Fruit fly (Drosophila melanogaster): Measurements from ENCODE around the gene dj.
A peak's percentile ranks its signal among the peaks of the same experiment; 100 is the strongest.

dj gene

DNA sequence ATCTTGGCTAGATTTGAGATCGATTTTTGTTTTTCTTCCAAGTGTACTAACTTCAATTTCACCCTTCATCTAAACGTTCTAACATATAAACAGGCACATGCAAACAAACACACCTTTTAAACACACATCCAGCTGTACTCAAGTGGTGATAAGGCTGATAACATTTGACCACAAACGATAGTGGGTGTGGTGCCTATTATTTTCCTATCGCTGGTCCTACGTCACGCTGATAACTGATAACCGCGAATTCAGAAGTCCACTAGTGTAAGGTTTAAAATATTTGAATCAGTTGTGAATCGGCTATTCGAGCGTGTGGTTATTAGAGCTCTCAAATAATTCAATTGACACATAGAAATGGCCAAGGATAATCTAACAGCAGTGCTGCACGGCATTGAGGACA is 6.9 kb upstream of the dj start, which contains the start of gene Sodh1 (continued):
- TF ChIP-seq danr (GFP tag; IDR thresholded peaks at IDR 0.05), result no peak

DNA sequence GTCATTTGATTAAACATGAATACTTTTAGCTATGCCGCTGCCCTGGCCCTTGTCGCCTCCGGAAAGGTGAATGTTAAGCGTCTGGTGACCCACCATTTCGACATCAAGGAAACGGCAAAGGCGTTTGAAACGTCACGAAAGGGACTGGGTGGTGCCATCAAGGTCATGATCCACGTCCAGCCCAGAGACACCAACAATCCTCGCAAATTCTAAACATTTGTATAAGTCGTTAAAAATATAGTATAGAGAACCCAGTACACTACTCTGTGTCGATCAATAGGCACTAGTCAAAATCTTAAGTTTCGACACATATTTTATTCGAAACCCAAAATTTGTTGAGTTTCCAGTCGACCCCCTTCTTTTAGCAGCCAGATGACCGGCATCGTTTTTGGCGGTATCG is 4.8 kb upstream of the dj start, which contains the start of gene CG1979:
TSS of gene CG1979 (plus strand) at position 301 of the 400 bp plus-strand sequence.
- TF ChIP-seq CG2202 (tag; optimal IDR thresholded peaks at IDR 0.05), result no peak
- TF ChIP-seq dati (GFP tag; IDR thresholded peaks at IDR 0.05), result no peak
- TF ChIP-seq p53 (GFP tag; optimal IDR thresholded peaks at IDR 0.05), result no peak

DNA sequence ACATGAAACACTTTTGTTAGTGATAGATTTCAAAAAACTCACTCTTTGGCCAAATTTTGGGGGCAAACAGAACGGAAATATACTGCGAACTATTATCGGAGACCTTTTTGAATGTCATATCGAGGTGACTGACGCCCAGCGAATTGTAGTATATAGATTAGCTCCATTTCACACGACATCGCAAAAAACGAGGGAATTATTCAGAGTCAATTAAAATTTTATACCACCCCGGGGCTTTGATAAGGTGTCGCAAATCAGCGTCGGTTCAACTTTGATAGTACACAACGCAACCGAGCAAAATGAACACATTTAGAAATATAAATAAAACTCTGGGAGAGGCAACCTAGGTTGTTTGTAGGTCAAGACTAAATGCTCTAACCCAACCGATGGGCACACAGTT is 1.1 kb upstream of the dj start:
- TF ChIP-seq CG34376 (GFP tag; optimal IDR thresholded peaks at IDR 0.05) (peak; percentile 11), sug (tag; optimal IDR thresholded peaks at IDR 0.05) (peak; percentile 94), exex (tag; optimal IDR thresholded peaks at IDR 0.05) (peak; percentile 69), ERR (GFP tag; optimal IDR thresholded peaks at IDR 0.05) (peak; percentile 70), cwo (GFP tag; optimal IDR thresholded peaks at IDR 0.05) (peak; percentile 59), CG8388 (GFP tag; optimal IDR thresholded peaks at IDR 0.05) (no peak)

DNA sequence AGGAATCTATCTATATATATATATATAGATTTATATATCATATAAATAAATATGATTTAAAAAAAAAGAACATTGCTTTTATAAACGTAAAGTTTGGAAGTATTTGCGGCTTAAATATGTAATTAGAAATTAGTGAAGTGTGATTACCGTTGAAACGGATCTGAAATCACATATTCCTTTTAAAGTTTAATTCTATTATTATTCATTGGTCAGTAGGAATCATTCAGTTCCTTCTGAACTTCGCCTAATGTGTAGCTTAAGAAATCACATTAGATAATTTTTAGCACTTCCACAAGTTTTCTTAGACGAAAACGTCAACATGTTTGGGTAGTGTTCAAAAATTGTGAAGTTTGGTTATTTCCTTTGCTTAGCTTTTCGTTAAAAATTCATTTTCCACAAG is 1.4 kb downstream of the dj start, which contains the start of gene djl:
TSS of gene djl (plus strand) at position 301 of the 400 bp plus-strand sequence.
- no peak for TF ChIP-seq grau (tag; optimal IDR thresholded peaks at IDR 0.05)
- no peak for TF ChIP-seq gfzf (GFP tag; optimal IDR thresholded peaks at IDR 0.05)
- TF ChIP-seq tgo (GFP tag; IDR thresholded peaks at IDR 0.05), result no peak
- TF ChIP-seq sr (GFP tag; IDR thresholded peaks at IDR 0.05), result no peak
- TF ChIP-seq Stat92E (GFP tag; optimal IDR thresholded peaks at IDR 0.05), result no peak
- no peak for TF ChIP-seq Mad (GFP tag; optimal IDR thresholded peaks at IDR 0.05)
- TF ChIP-seq Asciz (GFP tag; optimal IDR thresholded peaks at IDR 0.05), result no peak
- TF ChIP-seq CG1024 (GFP tag; IDR thresholded peaks at IDR 0.05), result no peak

DNA sequence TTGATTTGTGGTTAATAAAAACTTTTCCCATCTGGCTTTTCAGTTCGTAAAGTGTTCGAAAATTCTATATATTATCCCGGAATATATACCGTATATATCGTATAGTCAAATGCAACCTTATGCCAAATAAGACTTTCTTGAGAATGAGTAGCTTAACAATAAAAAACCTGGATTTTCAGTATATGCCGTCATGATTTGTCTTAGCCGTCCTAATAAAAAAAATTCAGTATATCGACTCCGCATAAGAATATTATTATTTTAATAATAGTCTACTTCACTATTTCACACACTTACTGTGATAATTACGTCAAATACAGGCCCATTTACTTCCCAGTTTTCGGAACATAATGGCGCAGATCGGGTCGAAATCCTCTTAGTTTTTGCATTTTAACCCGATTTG is 2.8 kb downstream of the dj start, which contains the start of gene Mst84B:
TSS of gene Mst84B (plus strand) at position 301 of the 400 bp plus-strand sequence.
- TF ChIP-seq ac (GFP tag; optimal IDR thresholded peaks at IDR 0.05), result no peak
- no peak for TF ChIP-seq ap (GFP tag; IDR thresholded peaks at IDR 0.05)
- TF ChIP-seq HLH54F (GFP tag; optimal IDR thresholded peaks at IDR 0.05), result no peak
- TF ChIP-seq Dref (GFP tag; IDR thresholded peaks at IDR 0.05), result no peak
- TF ChIP-seq da (GFP tag; optimal IDR thresholded peaks at IDR 0.05), result no peak
- TF ChIP-seq pzg (GFP tag; optimal IDR thresholded peaks at IDR 0.05), result no peak
- TF ChIP-seq ssp (GFP tag; IDR thresholded peaks at IDR 0.05), result no peak
- no peak for TF ChIP-seq pfk (GFP tag; optimal IDR thresholded peaks at IDR 0.05)
- no peak for TF ChIP-seq Max (GFP tag; optimal IDR thresholded peaks at IDR 0.05)
- no peak for TF ChIP-seq CG14860 (GFP tag; IDR thresholded peaks at IDR 0.05; ENCODE audit: partially characterized antibody)
- TF ChIP-seq Jarid2 (GFP tag; optimal IDR thresholded peaks at IDR 0.05), result no peak
- no peak for TF ChIP-seq CG8089 (GFP tag; optimal IDR thresholded peaks at IDR 0.05)
- TF ChIP-seq pan (optimal IDR thresholded peaks at IDR 0.05), result no peak
- no peak for TF ChIP-seq pan (GFP tag; optimal IDR thresholded peaks at IDR 0.05 in 1 of 2, IDR thresholded peaks at IDR 0.05 in 1 of 2)
- TF ChIP-seq CG17385 (GFP tag; optimal IDR thresholded peaks at IDR 0.05), result no peak
- TF ChIP-seq dmrt11E (tag; optimal IDR thresholded peaks at IDR 0.05), result no peak
- no peak for TF ChIP-seq peb (GFP tag; IDR thresholded peaks at IDR 0.05)
- no peak for TF ChIP-seq HLHmδ (GFP tag; optimal IDR thresholded peaks at IDR 0.05)
